Worm (Caenorhabditis elegans): Measurements from ENCODE around the gene F20D1.3.

The F20D1.3 gene

ce11 chrX:14954548-14954947 is 21.4 kb upstream of the F20D1.3 start, which contains the start of gene pag-3:
Gene pag-3 (minus strand): TSS chrX:14954648.
- no peak for TF ChIP-seq nhr-28 (tag; optimal IDR thresholded peaks at IDR 0.05)
- TF ChIP-seq lin-15B (tag; optimal IDR thresholded peaks at IDR 0.05), result no peak
- TF ChIP-seq aly-2 (tag; optimal IDR thresholded peaks at IDR 0.05), result no peak
- TF ChIP-seq nhr-77 (tag; optimal IDR thresholded peaks at IDR 0.05), result no peak
- TF ChIP-seq C16A3.4 (tag; optimal IDR thresholded peaks at IDR 0.05), result no peak
- TF ChIP-seq unc-62 (GFP tag; optimal IDR thresholded peaks at IDR 0.05), result no peak
- no peak for TF ChIP-seq C04F5.9 (tag; optimal IDR thresholded peaks at IDR 0.05)
- TF ChIP-seq grh-1 (GFP tag; IDR thresholded peaks at IDR 0.05), result no peak
- no peak for TF ChIP-seq hpl-2 (GFP tag; optimal IDR thresholded peaks at IDR 0.05)
- TF ChIP-seq nhr-71 (tag; optimal IDR thresholded peaks at IDR 0.05), result no peak
- no peak for TF ChIP-seq ceh-63 (GFP tag; optimal IDR thresholded peaks at IDR 0.05)
- TF ChIP-seq fkh-4 (tag; optimal IDR thresholded peaks at IDR 0.05; ENCODE audit: borderline replicate concordance), result no peak

ce11 chrX:14957176-14957575 is 18.7 kb upstream of the F20D1.3 start:
- TF ChIP-seq nhr-85 (tag) (no peak), pqm-1 (tag; optimal IDR thresholded peaks at IDR 0.05) (no peak), grh-1 (GFP tag; IDR thresholded peaks at IDR 0.05) (no peak)

- TF ChIP-seq ets-5 (GFP tag; IDR thresholded peaks at IDR 0.05), result no peak
- TF ChIP-seq rnt-1 (tag; optimal IDR thresholded peaks at IDR 0.05), result no peak
- TF ChIP-seq aly-2 (tag; optimal IDR thresholded peaks at IDR 0.05), result no peak
- no peak for TF ChIP-seq F16B12.6 (tag; optimal IDR thresholded peaks at IDR 0.05)
- no peak for TF ChIP-seq C34B4.2 (tag; optimal IDR thresholded peaks at IDR 0.05)
Observed at ce11 chrX:14958401-14958800, 17.5 kb upstream of the F20D1.3 start.

DNA sequence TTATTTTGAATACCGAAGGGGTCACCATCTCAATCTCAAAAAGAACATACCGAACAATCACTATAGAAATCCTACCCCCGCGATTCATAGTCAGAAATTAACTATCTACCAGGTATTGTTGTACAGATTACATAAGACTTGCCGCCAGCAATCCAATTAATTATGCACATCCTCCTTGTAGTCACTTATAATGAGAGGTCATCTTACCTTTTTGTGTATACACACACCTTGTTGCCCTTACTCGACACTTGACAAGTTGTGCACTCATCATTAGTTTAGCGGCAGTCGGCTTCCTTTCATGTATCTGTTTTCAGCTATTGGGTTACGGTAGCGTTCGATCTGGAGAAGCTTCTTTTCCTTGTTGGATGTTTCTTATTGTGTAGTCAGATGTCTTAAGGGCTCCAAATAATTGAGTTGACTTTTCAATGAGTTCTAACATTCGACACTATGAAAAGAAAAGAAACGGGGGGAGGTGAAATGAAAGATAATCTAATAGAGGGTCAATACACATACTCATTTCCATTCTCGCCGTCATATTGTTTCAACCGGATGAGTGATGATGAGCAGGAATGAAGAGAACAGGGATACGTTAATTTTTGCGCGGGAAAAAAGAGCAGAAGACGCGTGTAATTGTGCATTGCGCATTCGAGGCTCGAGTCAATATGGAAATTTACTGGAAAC is 16.4 kb upstream of the F20D1.3 start:
- TF ChIP-seq snu-23 (GFP tag; optimal IDR thresholded peaks at IDR 0.05) (no peak), blmp-1 (tag; optimal IDR thresholded peaks at IDR 0.05) (no peak), ets-5 (GFP tag; IDR thresholded peaks at IDR 0.05) (no peak), hpl-2 (GFP tag; optimal IDR thresholded peaks at IDR 0.05) (no peak), unc-62 (GFP tag; optimal IDR thresholded peaks at IDR 0.05) (no peak), pag-3 (tag; optimal IDR thresholded peaks at IDR 0.05; ENCODE audit: borderline replicate concordance, insufficient read depth) (no peak), efl-3 (GFP tag; optimal IDR thresholded peaks at IDR 0.05) (no peak), zip-4 (GFP tag; optimal IDR thresholded peaks at IDR 0.05) (no peak), elt-2 (tag; optimal IDR thresholded peaks at IDR 0.05) (no peak), unc-30 (tag; optimal IDR thresholded peaks at IDR 0.05) (no peak), C16A3.4 (tag; optimal IDR thresholded peaks at IDR 0.05) (no peak), xbp-1 (tag; optimal IDR thresholded peaks at IDR 0.05) (no peak), snpc-4 (tag; optimal IDR thresholded peaks at IDR 0.05) (no peak)

DNA sequence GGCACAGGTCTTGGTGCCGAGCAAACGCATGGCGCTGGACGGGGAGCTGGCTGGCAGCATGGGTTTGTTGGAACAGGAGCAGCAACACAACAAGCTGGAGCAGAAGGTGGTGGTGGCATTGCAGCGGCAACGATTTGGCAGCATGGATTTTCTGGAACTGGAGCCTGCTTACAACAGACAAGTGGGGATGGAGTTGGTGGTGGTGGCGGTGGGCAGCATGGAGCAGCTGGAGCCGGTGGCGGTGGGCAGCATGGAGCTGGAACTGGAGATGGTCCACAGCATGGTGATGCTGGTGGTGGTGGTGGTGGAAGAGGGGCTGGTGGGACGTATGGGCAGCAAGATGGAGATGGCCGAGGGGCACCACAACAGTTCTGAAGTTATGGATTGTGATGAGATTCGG is 15.1 kb upstream of the F20D1.3 start:
- TF ChIP-seq zip-4 (GFP tag; optimal IDR thresholded peaks at IDR 0.05) (no peak), nhr-85 (tag) (no peak), nhr-19 (GFP tag; conservative IDR thresholded peaks at IDR 0.05) (no peak), C16A3.4 (tag; optimal IDR thresholded peaks at IDR 0.05) (no peak), ama-1 (optimal IDR thresholded peaks at IDR 0.05) (no peak), mep-1 (tag; optimal IDR thresholded peaks at IDR 0.05) (no peak), ets-5 (GFP tag; IDR thresholded peaks at IDR 0.05) (no peak), irx-1 (tag; optimal IDR thresholded peaks at IDR 0.05) (no peak), nhr-47 (tag; optimal IDR thresholded peaks at IDR 0.05) (no peak), unc-130 (tag; optimal IDR thresholded peaks at IDR 0.05) (no peak), aly-2 (tag; optimal IDR thresholded peaks at IDR 0.05) (no peak), ceh-82 (tag; optimal IDR thresholded peaks at IDR 0.05) (no peak), elt-2 (tag; optimal IDR thresholded peaks at IDR 0.05) (no peak), dpl-1 (GFP tag; optimal IDR thresholded peaks at IDR 0.05) (no peak), elt-3 (tag; optimal IDR thresholded peaks at IDR 0.05) (no peak)
